Fruit fly (Drosophila melanogaster) whole organism, pupa: Measurements from ENCODE around the gene CG6592.

Experiments
- CG12605 ChIP-seq: fragments of 200-800 bp; sonication (Bioruptor generic); IDR thresholded peaks from 2 replicates; pipeline ENCODE4 v1.3.6; 2022; ENCODE audit warnings: missing biosample characterization, missing genetic modification characterization
- CG13204 ChIP-seq: fragments of 200-800 bp; sonication (Bioruptor generic); optimal IDR thresholded peaks from 2 replicates; lab custom pipeline; 2018; ENCODE audit warnings: missing biosample characterization, mild to moderate bottlenecking, missing genetic modification characterization, moderate library complexity
- CG17806 ChIP-seq: fragments of 200-800 bp; sonication (Bioruptor generic); optimal IDR thresholded peaks from 2 replicates; lab custom pipeline; 2018; ENCODE audit warnings: missing biosample characterization, mild to moderate bottlenecking, missing genetic modification characterization, moderate library complexity
- CG4496 ChIP-seq: fragments of 200-800 bp; sonication (Bioruptor generic); IDR thresholded peaks from 3 replicates; pipeline ENCODE4 v1.3.6; 2022; ENCODE audit warnings: missing biosample characterization, missing genetic modification characterization
- CG8301 ChIP-seq: fragments of 200-800 bp; sonication (Bioruptor generic); optimal IDR thresholded peaks from 2 replicates; lab custom pipeline; 2018; ENCODE audit warnings: missing biosample characterization, mild to moderate bottlenecking, missing genetic modification characterization
- CG9948 ChIP-seq: fragments of 200-800 bp; sonication (Bioruptor generic); optimal IDR thresholded peaks from 2 replicates; lab custom pipeline; 2018; ENCODE audit warnings: missing biosample characterization, mild to moderate bottlenecking, missing genetic modification characterization, moderate library complexity
- D1 ChIP-seq: fragments of 200-800 bp; sonication (Bioruptor generic); optimal IDR thresholded peaks from 2 replicates; lab custom pipeline; 2018; ENCODE audit warnings: missing biosample characterization, mild to moderate bottlenecking, missing genetic modification characterization, moderate library complexity
- EcR ChIP-seq: fragments of 200-800 bp; sonication (Bioruptor generic); optimal IDR thresholded peaks from 3 replicates; lab custom pipeline; 2019; ENCODE audit warnings: missing biosample characterization, missing genetic modification characterization, mild to moderate bottlenecking, moderate library complexity, missing genetic modification reagents
- Pif1B ChIP-seq: fragments of 200-800 bp; sonication (Bioruptor generic); optimal IDR thresholded peaks from 3 replicates; lab custom pipeline; 2016; ENCODE audit warnings: missing biosample characterization, missing genetic modification characterization
- Snoo ChIP-seq: fragments of 200-800 bp; sonication (Bioruptor generic); optimal IDR thresholded peaks from 3 replicates; lab custom pipeline; 2017; ENCODE audit warnings: missing biosample characterization, mild to moderate bottlenecking, missing genetic modification characterization, inconsistent platforms

dm6 chr3L:6103658-6104057 lies 44.2 kb downstream of the CG6592 start:
- TF ChIP-seq CG17806 (tag; lab: Kevin White, UChicago) (no peak), CG12605 (no peak), Snoo (tag; lab: Kevin White, UChicago) (no peak), CG9948 (tag; lab: Kevin White, UChicago) (no peak), CG8301 (tag; lab: Kevin White, UChicago) (no peak), D1 (tag; lab: Kevin White, UChicago) (no peak), CG4496 (GFP tag; lab: Robert Waterston, UW) (no peak), EcR (GFP tag; lab: Kevin White, UChicago) (no peak), CG13204 (GFP tag; lab: Kevin White, UChicago) (no peak), Pif1B (no peak)
